Worm (Caenorhabditis elegans): ENCODE data around the gene fbxa-201.
A peak's percentile ranks its signal among the peaks of the same experiment; 100 is the strongest.

fbxa-201 gene

DNA sequence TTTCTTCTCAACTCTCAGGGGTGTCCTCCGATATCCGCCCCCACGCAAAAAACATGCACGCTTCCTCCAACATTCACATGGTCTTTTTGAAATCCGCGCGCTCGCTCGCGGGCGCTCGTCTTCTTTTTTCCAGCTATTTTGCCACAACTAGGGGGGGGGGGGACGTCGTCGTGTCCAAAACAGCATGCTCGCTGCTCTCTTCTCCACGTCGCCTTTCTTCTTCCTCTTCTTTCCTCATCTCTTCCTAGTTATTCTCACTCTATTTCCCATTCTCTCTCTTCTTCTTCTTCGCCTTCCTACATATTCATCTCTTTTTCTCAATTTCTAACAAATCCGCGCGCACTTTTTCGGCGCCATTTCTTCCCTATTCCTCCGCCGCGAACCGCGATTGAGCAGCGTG, 31.7 kb upstream of the fbxa-201 start (continued):
- TF ChIP-seq ets-5 (GFP tag; IDR thresholded peaks at IDR 0.05): no peak
- TF ChIP-seq tlp-1 (tag; optimal IDR thresholded peaks at IDR 0.05): no peak
- TF ChIP-seq lir-3 (tag; optimal IDR thresholded peaks at IDR 0.05; ENCODE audit: poor library complexity): no peak
- TF ChIP-seq mep-1 (tag; optimal IDR thresholded peaks at IDR 0.05): no peak
- peak; percentile 98 for TF ChIP-seq lin-14 (GFP tag; optimal IDR thresholded peaks at IDR 0.05)
- peak; percentile 27 for TF ChIP-seq tbx-2 (tag; optimal IDR thresholded peaks at IDR 0.05)
- no peak for TF ChIP-seq hlh-17 (GFP tag; optimal IDR thresholded peaks at IDR 0.05; ENCODE audit: borderline replicate concordance)
- no peak for TF ChIP-seq elt-3 (tag; optimal IDR thresholded peaks at IDR 0.05)
- TF ChIP-seq nhr-28 (tag; optimal IDR thresholded peaks at IDR 0.05): no peak
- no peak for TF ChIP-seq efl-3 (GFP tag; optimal IDR thresholded peaks at IDR 0.05)
- TF ChIP-seq lin-35 (GFP tag; optimal IDR thresholded peaks at IDR 0.05): peak in 1 of 2 experiments; percentile 24
- no peak for TF ChIP-seq hpl-2 (GFP tag; optimal IDR thresholded peaks at IDR 0.05)
- TF ChIP-seq unc-62 (GFP tag; optimal IDR thresholded peaks at IDR 0.05): no peak
- no peak for TF ChIP-seq unc-30 (tag; optimal IDR thresholded peaks at IDR 0.05)
- TF ChIP-seq hlh-4 (tag; optimal IDR thresholded peaks at IDR 0.05): no peak
- TF ChIP-seq nhr-11 (tag; optimal IDR thresholded peaks at IDR 0.05): no peak
- TF ChIP-seq dsc-1 (tag; optimal IDR thresholded peaks at IDR 0.05): no peak
- TF ChIP-seq Y116A8C.19 (tag; optimal IDR thresholded peaks at IDR 0.05; ENCODE audit: borderline replicate concordance): no peak
- peak in 1 of 2 experiments; percentile 9 for TF ChIP-seq lsy-2 (tag; optimal IDR thresholded peaks at IDR 0.05)
- TF ChIP-seq lin-15B (tag; optimal IDR thresholded peaks at IDR 0.05): no peak
- TF ChIP-seq F16B12.6 (tag; optimal IDR thresholded peaks at IDR 0.05): no peak
- TF ChIP-seq efl-1 (optimal IDR thresholded peaks at IDR 0.05): peak in 1 of 2 experiments; percentile 20
- TF ChIP-seq efl-1 (GFP tag; optimal IDR thresholded peaks at IDR 0.05 in 1 of 2): no peak
- no peak for TF ChIP-seq mab-9 (GFP tag; IDR thresholded peaks at IDR 0.05)
- TF ChIP-seq vab-15 (tag; optimal IDR thresholded peaks at IDR 0.05): no peak
- no peak for TF ChIP-seq nhr-85 (tag)
- TF ChIP-seq unc-130 (tag; optimal IDR thresholded peaks at IDR 0.05): no peak
- TF ChIP-seq zip-4 (GFP tag; optimal IDR thresholded peaks at IDR 0.05): no peak
- TF ChIP-seq egl-13 (tag; optimal IDR thresholded peaks at IDR 0.05): peak; percentile 75
- TF ChIP-seq pqm-1 (tag; optimal IDR thresholded peaks at IDR 0.05): no peak
- no peak for TF ChIP-seq sptf-1 (tag; optimal IDR thresholded peaks at IDR 0.05)
- no peak for TF ChIP-seq C34B4.2 (tag; optimal IDR thresholded peaks at IDR 0.05)
- TF ChIP-seq fkh-4 (tag; optimal IDR thresholded peaks at IDR 0.05; ENCODE audit: borderline replicate concordance): no peak
- TF ChIP-seq ztf-11 (tag; optimal IDR thresholded peaks at IDR 0.05): no peak
- TF ChIP-seq sox-4 (tag; optimal IDR thresholded peaks at IDR 0.05): no peak
- peak; percentile 52 for TF ChIP-seq nhr-47 (tag; optimal IDR thresholded peaks at IDR 0.05)
- no peak for TF ChIP-seq pag-3 (tag; optimal IDR thresholded peaks at IDR 0.05; ENCODE audit: borderline replicate concordance, insufficient read depth)
- TF ChIP-seq ceh-63 (GFP tag; optimal IDR thresholded peaks at IDR 0.05): no peak
- TF ChIP-seq nhr-237 (tag; optimal IDR thresholded peaks at IDR 0.05): no peak
- TF ChIP-seq mdl-1 (tag; optimal IDR thresholded peaks at IDR 0.05): peak in 1 of 2 experiments; percentile 1
- TF ChIP-seq aly-2 (tag; optimal IDR thresholded peaks at IDR 0.05): no peak
- no peak for TF ChIP-seq ama-1 (optimal IDR thresholded peaks at IDR 0.05)

DNA sequence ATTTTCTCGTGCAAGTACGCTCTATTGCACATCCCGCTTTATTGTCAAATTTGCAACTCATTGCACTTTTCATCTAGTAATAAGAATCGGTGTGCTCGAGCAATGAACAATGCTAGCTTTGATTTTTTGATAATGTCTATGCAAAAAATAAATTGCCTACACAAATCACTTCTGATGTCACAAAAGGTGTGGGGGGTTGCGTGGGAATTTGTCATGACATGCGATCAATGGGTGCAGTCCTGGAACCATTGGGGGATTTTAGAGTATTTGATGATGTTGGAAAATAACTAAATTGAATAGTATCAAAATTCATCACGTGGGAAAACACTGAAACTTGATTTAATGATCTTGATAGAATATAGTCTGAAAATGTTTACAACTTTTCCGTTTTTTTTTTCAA, 29.3 kb upstream of the fbxa-201 start:
- peak; percentile 26 for TF ChIP-seq lin-14 (GFP tag; optimal IDR thresholded peaks at IDR 0.05)
- TF ChIP-seq nhr-19 (GFP tag; conservative IDR thresholded peaks at IDR 0.05): no peak
- peak; percentile 76 for TF ChIP-seq ceh-8 (GFP tag; optimal IDR thresholded peaks at IDR 0.05)
- peak; percentile 10 for TF ChIP-seq nhr-71 (tag; optimal IDR thresholded peaks at IDR 0.05)
- no peak for TF ChIP-seq efl-1 (optimal IDR thresholded peaks at IDR 0.05)
- TF ChIP-seq efl-1 (GFP tag; optimal IDR thresholded peaks at IDR 0.05 in 1 of 2): peak in 1 of 2 experiments; percentile 88
- peak; percentile 53 for TF ChIP-seq fkh-8 (tag; optimal IDR thresholded peaks at IDR 0.05)
- TF ChIP-seq irx-1 (tag; optimal IDR thresholded peaks at IDR 0.05): no peak
- peak; percentile 23 for TF ChIP-seq nhr-47 (tag; optimal IDR thresholded peaks at IDR 0.05)
